Worm (Caenorhabditis elegans): ENCODE data around the gene C26B9.3.
A peak's percentile ranks its signal among the peaks of the same experiment; 100 is the strongest.

Gene C26B9.3

ce11 chrX:5337959-5338358 is at the start of gene C26B9.3:
Gene C26B9.3, plus strand, starts transcription at chrX:5338301.
- TF ChIP-seq ham-2 (GFP tag; optimal IDR thresholded peaks at IDR 0.05): peak; percentile 64
- TF ChIP-seq elt-1 (tag; optimal IDR thresholded peaks at IDR 0.05; ENCODE audit: borderline replicate concordance, insufficient read depth): peak; percentile 5
- TF ChIP-seq M03D4.4 (tag; optimal IDR thresholded peaks at IDR 0.05): no peak
- peak; percentile 87 for TF ChIP-seq blmp-1 (tag; optimal IDR thresholded peaks at IDR 0.05)

- no peak for TF ChIP-seq elt-1 (tag; optimal IDR thresholded peaks at IDR 0.05; ENCODE audit: borderline replicate concordance, insufficient read depth)
Measured at ce11 chrX:5289106-5289505, 49.0 kb upstream of the C26B9.3 start.

DNA sequence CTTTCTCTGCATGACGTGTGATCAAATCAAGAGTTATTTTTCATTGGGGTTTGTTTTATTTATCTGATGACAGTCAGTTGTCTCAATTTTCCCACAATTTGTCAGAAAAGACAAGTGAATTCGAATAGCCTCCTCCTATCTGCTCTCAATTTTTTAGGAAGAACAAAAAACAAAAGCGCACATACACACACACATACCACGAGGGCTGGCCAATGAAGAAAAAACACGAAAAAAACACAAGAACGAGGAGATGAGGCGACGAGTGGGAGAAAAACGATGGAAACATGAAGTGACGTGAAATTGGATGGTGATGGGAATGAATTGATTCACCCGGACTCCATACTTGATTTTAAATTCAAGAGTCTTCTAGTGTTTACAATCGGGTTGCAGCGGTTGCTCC is 44.2 kb upstream of the C26B9.3 start:
- TF ChIP-seq snpc-4 (tag; optimal IDR thresholded peaks at IDR 0.05) (no peak), ztf-11 (tag; optimal IDR thresholded peaks at IDR 0.05) (no peak), elt-3 (tag; optimal IDR thresholded peaks at IDR 0.05) (no peak), ces-1 (GFP tag; optimal IDR thresholded peaks at IDR 0.05) (no peak), mls-2 (tag; optimal IDR thresholded peaks at IDR 0.05) (no peak), mab-5 (tag; optimal IDR thresholded peaks at IDR 0.05) (no peak), elt-1 (tag; optimal IDR thresholded peaks at IDR 0.05; ENCODE audit: borderline replicate concordance, insufficient read depth) (no peak), ceh-43 (GFP tag; optimal IDR thresholded peaks at IDR 0.05) (no peak), sptf-1 (tag; optimal IDR thresholded peaks at IDR 0.05) (no peak), tbx-8 (GFP tag; optimal IDR thresholded peaks at IDR 0.05) (no peak), nhr-76 (tag; optimal IDR thresholded peaks at IDR 0.05) (no peak), unc-39 (tag; optimal IDR thresholded peaks at IDR 0.05) (no peak), hlh-1 (tag; optimal IDR thresholded peaks at IDR 0.05) (no peak)

DNA sequence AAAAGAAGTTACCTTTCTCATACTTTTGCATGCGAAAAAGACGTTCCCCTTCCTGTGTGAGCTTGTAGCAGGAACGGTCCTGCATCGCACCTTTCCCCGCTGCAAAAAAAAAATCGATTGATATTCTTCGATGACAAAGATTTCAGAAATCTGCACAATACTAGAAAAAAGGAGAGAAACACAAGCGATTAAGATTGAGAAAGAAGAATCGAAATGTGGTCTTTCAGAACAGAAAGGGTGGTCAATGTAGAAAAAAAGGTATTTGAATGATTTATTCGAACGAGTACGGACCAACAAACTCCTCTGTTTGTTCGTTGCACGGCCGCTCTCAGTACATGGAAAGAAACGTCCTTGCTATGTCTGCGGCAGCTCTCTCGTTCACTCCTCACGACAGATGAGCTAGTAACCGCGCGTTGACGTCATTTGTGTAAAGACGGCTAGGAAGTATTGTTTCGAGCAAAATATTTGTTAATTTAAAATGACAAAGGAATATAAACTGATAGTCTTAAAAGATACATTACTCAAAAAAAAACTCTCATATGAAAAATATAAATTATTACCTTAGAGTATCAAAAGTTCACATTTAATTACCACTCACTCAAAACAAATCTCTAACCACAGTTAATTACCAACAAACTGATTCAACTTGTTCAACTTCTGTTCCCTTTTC is 40.0 kb upstream of the C26B9.3 start, which contains the start of gene ift-81:
Gene ift-81 (plus strand): TSS at position 620 of the 670 bp plus-strand sequence.
- TF ChIP-seq nhr-237 (tag; optimal IDR thresholded peaks at IDR 0.05): no peak
- TF ChIP-seq sem-2 (GFP tag; optimal IDR thresholded peaks at IDR 0.05): no peak
- TF ChIP-seq unc-62 (GFP tag; optimal IDR thresholded peaks at IDR 0.05): no peak
- TF ChIP-seq mep-1 (tag; optimal IDR thresholded peaks at IDR 0.05): peak; percentile 29
- peak; percentile 46 for TF ChIP-seq hlh-1 (tag; optimal IDR thresholded peaks at IDR 0.05)
- no peak for TF ChIP-seq lsy-2 (tag; optimal IDR thresholded peaks at IDR 0.05)
- TF ChIP-seq tbx-8 (GFP tag; optimal IDR thresholded peaks at IDR 0.05): no peak
- TF ChIP-seq flh-1 (GFP tag; optimal IDR thresholded peaks at IDR 0.05): no peak
- no peak for TF ChIP-seq sptf-1 (tag; optimal IDR thresholded peaks at IDR 0.05)
- TF ChIP-seq lin-13 (tag; optimal IDR thresholded peaks at IDR 0.05): peak; percentile 5
- no peak for TF ChIP-seq mab-5 (tag; optimal IDR thresholded peaks at IDR 0.05)
- no peak for TF ChIP-seq ceh-39 (tag; optimal IDR thresholded peaks at IDR 0.05)
- TF ChIP-seq drap-1 (GFP tag; optimal IDR thresholded peaks at IDR 0.05): no peak
- no peak for TF ChIP-seq zip-8 (tag; optimal IDR thresholded peaks at IDR 0.05)
- peak; percentile 12 for TF ChIP-seq ces-1 (GFP tag; optimal IDR thresholded peaks at IDR 0.05)
- TF ChIP-seq ham-2 (GFP tag; optimal IDR thresholded peaks at IDR 0.05): no peak

DNA sequence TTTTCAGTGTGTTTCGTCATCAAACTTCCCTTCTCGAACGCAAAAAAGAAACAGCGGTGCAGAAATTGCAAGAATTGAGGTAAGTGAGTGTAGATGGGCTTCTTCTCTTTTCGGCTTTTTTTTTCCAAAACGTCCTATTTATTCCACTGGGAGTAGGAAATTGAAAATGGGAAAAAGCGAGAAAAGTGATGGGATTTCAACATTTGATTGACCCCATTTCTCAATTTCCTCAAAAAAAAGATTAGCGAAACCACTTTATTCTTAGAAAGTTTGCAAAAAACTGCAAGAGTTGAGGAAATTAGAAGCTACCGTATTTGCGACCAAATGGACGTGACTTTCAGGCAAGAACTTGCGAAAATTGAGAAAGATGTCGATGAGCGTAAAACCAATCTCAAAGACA is 34.6 kb upstream of the C26B9.3 start, which contains the start of gene ags-3:
Gene ags-3 (minus strand): TSS at position 101 of the 400 bp plus-strand sequence.
- TF ChIP-seq ham-2 (GFP tag; optimal IDR thresholded peaks at IDR 0.05) (no peak), lsy-2 (tag; optimal IDR thresholded peaks at IDR 0.05) (no peak)

DNA sequence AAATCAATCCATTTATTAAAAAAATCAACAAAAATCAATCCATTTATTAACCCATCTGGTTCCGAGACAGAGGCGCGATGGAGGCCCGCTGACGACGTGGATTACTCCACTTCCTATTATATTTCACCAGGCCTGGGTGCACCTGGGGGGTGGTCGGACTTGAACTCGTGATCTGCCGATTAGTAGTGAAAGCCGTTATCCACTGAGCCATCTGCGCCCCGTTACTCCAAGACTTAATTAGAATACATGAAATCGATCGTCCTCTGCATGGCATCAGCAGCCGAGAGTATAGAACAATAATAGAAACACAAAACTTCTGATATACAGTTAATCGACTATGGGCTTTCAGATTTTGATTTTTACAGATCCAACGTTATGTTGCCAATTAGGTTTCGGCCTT is 28.5 kb upstream of the C26B9.3 start:
- no peak for TF ChIP-seq unc-62 (GFP tag; optimal IDR thresholded peaks at IDR 0.05)

DNA sequence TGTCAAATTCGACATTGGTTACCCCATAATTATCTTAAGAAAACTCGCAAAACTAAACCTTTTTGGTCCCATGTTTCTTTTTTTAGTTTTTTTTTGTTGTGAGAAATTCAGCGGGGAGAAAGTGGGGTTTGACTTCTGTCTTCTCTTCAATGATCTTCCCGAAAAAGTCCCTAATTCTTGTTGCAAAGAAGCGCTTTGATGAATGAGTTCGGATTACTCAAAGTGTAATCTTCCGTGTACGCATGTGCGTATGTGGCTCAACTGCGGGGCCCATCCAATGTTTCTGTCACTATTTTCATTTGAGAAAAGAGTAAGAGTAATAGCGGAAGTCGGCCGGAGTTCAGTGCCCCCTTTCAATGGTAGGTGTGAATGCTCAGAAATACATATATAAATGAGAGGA is 26.9 kb upstream of the C26B9.3 start:
- no peak for TF ChIP-seq mep-1 (tag; optimal IDR thresholded peaks at IDR 0.05)

Data from whole organism, mixed stage, embryonic.